Fruit fly (Drosophila melanogaster) Kc167 (cell line): ENCODE data around the gene PCNA2.

Experiments used
- Myc ChIP-seq: fragments of >200 bp; optimal IDR thresholded peaks from 2 replicates; lab custom pipeline; 2017; ENCODE audit warnings: missing external identifiers
- Sin3A ChIP-seq: fragments of >200 bp; optimal IDR thresholded peaks from 2 replicates; lab custom pipeline; 2018; ENCODE audit warnings: missing external identifiers
- h ChIP-seq: fragments of >200 bp; optimal IDR thresholded peaks from 3 replicates; lab custom pipeline; 2018; ENCODE audit warnings: missing external identifiers
- insv ChIP-seq: fragments of >200 bp; optimal IDR thresholded peaks from 3 replicates; lab custom pipeline; 2018; ENCODE audit warnings: missing external identifiers
- psq ChIP-seq: fragments of >200 bp; optimal IDR thresholded peaks from 2 replicates; lab custom pipeline; 2017; ENCODE audit warnings: missing external identifiers
- ttk ChIP-seq: sonication (Bioruptor generic); optimal IDR thresholded peaks from 2 replicates; lab custom pipeline; 2017; ENCODE audit warnings: missing external identifiers

Gene PCNA2

DNA sequence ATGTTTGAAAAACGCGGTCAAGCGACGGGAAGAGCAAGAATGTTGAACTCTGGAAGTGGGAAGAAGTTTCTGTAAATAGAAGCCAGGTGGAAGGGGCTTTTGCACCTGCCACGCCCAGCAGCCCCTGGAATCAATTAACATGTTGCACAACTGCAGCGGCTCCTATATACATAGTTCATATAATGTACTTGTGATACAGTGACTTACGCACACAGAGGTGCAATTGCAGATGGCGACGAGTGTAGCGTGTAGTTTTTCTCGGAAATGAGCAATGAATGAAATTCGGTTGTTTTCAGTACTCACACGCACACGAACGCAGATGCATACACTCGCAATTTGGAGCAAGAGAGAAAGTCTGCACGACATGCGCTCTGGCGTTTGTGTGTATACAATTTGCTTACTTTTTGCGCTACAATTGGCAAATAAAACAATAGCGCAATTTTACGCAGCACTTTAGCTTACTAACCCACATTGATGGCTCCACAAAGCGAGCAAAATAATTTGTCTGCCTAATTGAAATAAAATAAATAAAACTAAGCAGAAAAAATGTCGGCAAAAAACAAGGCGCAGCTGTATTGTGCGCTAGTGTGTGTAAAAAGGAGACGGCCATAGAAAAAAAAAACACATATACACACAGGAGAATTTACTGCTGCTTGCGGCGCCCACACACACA is 7.4 kb downstream of the PCNA2 start:
- TF ChIP-seq Sin3A (lab: Kevin White, UChicago) (no peak), h (lab: Kevin White, UChicago) (no peak), Myc (lab: Kevin White, UChicago) (no peak), ttk (lab: Kevin White, UChicago) (no peak), insv (no peak)

DNA sequence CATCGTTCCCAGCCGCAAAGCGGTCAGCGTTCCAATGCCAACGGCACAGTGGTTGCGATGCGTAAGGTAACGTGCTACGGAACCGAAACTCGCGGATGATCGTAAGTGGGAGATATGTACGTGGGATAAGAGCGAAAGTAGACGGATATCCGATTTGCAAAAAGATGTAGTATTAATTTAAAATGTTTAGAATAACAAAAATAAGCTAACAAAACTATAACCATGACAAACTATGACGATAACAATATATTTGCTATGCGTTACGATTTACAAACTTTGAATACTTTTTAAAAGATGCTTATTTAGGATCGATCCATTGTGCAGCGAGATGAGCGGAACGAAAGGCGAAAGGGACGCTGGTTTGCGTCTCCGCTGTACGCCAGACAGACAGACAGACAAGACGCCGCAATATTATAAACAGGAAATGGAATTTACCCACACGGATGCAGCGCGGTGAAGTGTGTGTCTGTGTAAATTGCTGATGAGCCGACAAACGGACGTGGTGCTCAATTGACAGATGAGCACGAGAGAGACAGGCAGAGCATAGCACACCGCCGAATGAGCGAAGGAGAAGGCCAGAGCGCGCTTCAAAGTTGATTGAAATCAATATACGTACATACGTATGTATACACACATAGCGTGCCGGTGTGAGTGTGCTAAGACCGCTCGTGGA is 8.0 kb downstream of the PCNA2 start:
- TF ChIP-seq h (lab: Kevin White, UChicago) (no peak), ttk (lab: Kevin White, UChicago) (no peak), psq (lab: Kevin White, UChicago) (no peak), insv (no peak), Sin3A (lab: Kevin White, UChicago) (no peak)

DNA sequence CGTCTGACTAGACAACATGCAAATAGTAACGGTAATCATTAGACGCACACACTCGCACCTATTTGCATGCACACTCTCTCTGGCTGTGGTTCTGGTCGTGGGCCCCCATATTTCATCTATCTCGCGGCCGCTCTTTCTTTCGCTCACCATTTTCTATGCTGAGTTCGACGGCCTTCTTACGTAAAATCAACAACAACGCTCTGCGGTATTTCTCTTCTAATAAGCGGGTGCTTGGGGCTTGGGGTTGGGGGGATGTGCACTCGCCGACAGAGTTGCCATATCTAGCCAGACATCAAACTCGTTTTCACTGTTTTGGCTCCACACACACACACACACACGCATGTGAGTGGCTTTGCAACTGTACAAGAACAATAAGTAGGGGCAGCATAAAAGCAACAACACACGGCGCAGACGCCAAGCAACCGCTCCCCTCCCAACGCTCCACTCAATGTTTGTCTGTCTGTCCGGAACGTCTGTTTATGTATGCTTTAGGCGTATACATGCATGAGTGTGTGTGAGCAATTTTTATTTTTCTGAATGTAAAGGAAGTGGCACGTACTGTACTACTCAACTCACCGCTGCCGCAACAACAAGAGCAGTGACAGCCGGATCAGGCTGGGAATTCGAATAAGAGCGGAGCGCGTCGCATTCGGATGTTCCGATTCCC is 8.7 kb downstream of the PCNA2 start:
- TF ChIP-seq Myc (lab: Kevin White, UChicago) (no peak), h (lab: Kevin White, UChicago) (no peak), psq (lab: Kevin White, UChicago) (no peak)

DNA sequence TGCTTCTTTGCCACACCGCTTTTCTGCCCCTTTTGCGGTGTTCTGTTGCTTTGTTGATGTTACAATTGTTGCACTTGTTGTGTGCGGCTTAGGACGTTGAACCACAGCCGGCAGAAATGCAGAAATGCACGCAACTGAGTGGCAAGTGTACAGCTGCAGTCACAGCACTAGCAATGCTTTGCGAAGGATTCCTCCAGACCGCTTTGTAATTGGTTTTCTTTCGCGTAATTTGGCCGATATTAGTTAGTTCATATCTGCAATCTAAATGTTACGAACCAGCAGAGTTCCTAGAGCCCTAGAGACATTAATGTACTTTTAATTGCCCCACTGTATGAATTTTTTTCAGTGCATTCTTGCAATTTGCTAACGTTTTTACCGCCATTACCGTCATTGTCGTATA is 9.4 kb downstream of the PCNA2 start:
- TF ChIP-seq insv (no peak), ttk (lab: Kevin White, UChicago) (no peak), Myc (lab: Kevin White, UChicago) (no peak), Sin3A (lab: Kevin White, UChicago) (no peak), h (lab: Kevin White, UChicago) (no peak), psq (lab: Kevin White, UChicago) (no peak)

DNA sequence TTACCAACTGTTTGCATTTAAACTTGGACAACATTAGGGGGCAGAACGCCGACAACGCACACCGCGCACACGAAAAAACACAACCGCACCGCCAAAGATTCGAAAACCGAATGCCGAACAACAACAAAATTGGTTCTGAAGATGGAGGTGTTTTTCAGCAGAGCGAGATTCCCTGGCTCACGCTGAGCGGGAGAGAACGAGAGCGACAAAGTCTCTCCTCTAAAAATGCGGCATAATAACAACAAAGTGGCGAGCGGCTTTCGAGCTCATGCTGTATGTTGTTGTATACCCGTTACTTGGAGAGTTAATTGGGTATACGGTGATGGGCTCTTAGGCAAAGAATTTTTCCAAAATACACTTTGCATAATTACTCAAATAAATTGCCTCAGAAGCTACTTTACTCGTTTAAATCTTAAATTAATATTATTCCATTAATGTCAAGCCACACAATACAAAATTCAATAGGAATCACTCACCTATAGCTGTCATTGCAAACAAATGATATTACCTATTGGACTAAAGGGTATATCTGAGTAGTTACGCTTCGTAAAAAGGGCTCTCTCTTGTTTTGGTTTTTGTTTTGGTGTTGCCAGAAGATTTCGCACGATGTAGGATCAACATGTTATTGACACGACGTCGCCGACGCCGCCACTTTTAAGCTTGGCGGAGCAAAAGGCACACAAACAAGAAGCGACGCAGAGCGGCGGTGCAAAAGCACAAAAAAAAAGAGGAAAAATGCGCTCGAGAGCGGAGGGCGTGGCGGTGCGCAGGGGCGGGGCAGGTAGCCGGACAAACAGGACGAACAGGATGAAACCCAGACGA is 11.1 kb downstream of the PCNA2 start:
- TF ChIP-seq h (lab: Kevin White, UChicago) (no peak), ttk (lab: Kevin White, UChicago) (no peak), Myc (lab: Kevin White, UChicago) (no peak), Sin3A (lab: Kevin White, UChicago) (no peak), insv (no peak), psq (lab: Kevin White, UChicago) (no peak)

DNA sequence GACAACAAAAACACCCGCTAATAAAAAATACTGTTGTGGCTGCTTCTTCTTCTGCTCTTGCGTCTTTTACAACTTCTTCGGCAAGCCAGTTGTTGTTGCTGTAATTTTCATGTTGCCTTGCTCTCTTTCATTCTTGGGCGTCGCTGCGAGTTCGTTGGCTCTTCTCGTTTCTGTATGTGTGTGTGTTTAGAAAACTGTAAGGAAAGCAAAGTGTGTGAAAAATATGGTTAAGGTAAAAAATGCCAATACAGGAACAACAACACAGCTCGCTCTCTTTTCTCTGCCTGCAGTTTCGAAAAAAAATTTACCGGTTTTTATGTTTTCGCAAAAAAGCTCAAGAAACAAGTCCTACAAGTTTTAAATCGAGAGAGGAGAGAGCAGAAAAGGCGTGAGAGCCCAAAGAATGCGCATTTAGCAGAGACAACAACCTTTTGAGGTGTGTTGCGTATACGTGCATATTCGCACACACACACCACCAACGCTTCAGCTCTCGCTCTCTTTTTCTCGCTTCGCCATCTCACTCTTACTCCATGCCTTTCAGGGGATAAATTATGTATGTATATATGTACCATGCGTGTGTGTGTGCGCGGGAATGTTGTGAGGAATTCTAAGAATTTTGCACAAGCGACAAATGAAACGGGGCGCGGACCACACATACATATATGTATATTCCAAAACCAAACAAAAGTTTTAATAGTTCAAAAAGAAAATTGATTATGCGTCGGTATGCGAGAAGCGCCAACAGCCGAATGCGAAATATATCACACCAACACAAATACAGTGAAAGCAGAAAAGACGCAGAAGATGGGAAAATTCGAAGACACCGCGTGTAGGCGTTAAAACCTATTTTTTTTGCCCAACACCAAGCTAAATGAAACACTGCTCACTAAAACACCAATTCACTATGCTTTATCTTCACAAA is 12.0 kb downstream of the PCNA2 start:
- no peak for TF ChIP-seq Sin3A (lab: Kevin White, UChicago)
- TF ChIP-seq ttk (lab: Kevin White, UChicago): no peak
- TF ChIP-seq Myc (lab: Kevin White, UChicago): no peak
- no peak for TF ChIP-seq h (lab: Kevin White, UChicago)
- no peak for TF ChIP-seq psq (lab: Kevin White, UChicago)
- no peak for TF ChIP-seq insv

DNA sequence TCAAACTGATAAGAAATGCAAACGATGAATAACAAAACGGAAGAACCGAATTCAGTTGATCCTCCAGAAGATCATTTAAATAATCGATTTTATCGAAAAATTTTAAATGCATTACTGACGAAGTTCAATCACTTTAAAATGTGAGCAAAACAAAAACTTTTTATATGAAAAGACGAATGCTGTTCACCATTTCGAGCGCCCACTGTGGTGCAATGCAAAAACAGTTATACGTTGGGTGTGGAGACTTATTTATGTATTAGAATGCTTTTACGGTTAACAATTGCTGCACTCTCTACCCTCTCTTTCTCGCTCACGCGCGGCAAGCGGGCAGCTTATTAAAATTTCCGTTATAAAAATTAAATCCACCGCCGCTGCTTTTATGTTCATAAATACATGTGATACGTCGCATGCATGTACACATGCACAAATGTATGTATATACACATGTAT is 13.0 kb downstream of the PCNA2 start:
- TF ChIP-seq psq (lab: Kevin White, UChicago) (no peak), h (lab: Kevin White, UChicago) (no peak)

DNA sequence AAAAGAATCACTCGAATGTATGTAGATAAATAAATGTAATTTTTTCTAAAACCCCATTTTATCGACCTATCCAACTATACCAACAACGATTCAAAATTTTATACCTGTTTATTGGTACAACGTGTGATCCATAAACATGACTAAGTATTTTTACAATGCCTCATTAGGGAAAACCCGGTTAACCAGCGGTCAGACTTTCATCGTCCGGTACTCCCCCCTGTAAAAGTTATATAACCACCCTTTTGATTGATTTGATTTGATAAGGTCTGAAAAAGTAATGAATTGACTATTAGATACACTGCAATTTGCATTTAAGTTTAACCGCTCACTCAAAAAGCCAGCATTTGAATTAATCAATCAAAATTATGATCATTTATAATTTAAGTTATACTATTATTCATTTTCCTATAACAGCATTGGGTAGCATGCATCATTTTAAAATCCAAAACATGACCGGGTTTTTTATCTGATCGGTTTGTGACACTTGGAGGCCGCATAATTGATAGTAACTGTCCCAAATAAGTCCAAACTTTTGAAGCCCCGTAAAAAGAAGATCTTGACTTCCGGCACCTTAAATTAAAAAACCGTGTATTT is 16.4 kb downstream of the PCNA2 start:
- no peak for TF ChIP-seq insv
- TF ChIP-seq Myc (lab: Kevin White, UChicago): no peak
- no peak for TF ChIP-seq ttk (lab: Kevin White, UChicago)
- TF ChIP-seq psq (lab: Kevin White, UChicago): no peak
- TF ChIP-seq Sin3A (lab: Kevin White, UChicago): no peak
- no peak for TF ChIP-seq h (lab: Kevin White, UChicago)

DNA sequence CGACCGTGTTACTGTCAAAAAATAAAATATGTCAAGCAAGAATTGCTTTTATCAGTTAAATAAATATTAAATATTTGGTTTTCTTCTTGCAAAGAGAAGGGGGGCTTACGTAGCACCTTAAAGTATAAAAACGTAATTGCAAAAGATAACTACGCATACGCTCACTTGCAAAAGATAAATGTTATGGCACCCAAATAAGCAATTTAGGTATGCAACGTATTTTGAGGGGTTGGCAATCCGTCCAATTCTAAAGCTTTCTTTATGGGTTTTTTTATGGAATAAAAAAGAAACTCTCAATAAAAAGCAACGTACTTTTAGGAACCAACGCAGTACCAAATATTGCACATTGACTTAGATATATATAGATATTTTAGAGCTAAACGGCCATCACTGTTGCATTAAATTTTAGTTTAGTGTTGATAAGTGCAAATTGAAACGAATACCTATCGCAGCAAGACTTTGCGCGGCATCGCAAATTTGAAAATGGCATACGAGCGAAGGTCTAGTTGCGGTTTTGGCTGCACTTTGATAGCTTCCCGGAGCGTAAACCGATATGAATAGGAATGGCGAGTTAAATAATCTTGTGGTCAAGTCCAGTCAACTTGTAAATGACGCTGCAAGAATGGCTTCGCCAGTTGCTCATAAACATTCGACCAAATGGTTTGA is 18.4 kb downstream of the PCNA2 start, which contains the start of gene CG13077:
TSS of gene CG13077 (plus strand) at position 631 of the 666 bp plus-strand sequence.
- TF ChIP-seq psq (lab: Kevin White, UChicago): no peak
- TF ChIP-seq Sin3A (lab: Kevin White, UChicago): no peak
- no peak for TF ChIP-seq ttk (lab: Kevin White, UChicago)
- TF ChIP-seq h (lab: Kevin White, UChicago): no peak
- TF ChIP-seq insv: no peak
- TF ChIP-seq Myc (lab: Kevin White, UChicago): no peak
